Worm (Caenorhabditis elegans): ENCODE measurements around the gene cyp-13A11.

DNA sequence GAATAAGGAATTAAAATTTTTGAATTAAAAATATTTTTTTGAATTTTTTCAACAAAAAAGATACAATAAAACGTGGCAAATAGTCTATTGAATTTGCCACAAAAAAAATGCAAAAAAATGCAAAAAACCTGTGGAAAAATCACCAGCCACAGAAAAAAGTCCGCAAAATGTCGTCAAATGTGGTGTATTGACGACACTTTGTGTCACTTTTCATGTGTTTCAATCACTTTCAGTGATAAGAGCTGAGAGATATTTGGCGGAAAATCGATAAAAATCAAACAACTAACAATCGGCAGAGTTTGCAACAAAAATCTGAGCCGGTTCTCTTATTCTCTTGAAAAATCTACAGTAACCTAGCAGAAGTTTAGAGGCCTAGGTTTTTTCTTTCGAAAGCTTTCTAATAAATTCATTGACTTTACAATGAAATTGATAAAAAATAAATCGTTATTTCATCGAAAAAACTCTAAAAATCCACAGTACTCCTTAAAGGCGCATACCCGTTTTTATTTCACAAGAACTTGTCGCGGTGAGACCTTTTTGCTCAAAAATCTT is 48.9 kb upstream of the cyp-13A11 start:
- TF ChIP-seq tbx-37 (GFP tag; conservative IDR thresholded peaks at IDR 0.05) = no peak
- TF ChIP-seq hmbx-1 (tag; optimal IDR thresholded peaks at IDR 0.05) = no peak
- no peak for TF ChIP-seq tbx-11 (GFP tag; IDR thresholded peaks at IDR 0.05)

All from whole organism, early embryonic.